Worm (Caenorhabditis elegans) whole organism, L2 larva: Measurements from ENCODE around the gene C34H4.1.

Experiments
- C34F6.9 ChIP-seq: fragments of 150-350 bp; optimal IDR thresholded peaks from 2 replicates; lab custom pipeline; 2014; ENCODE audit warnings: missing biosample characterization, missing genetic modification characterization
- F13H6.1 ChIP-seq: sonication (generic microtip); optimal IDR thresholded peaks from 2 replicates; lab custom pipeline; 2016; ENCODE audit warnings: missing genetic modification characterization, missing compliant biosample characterization
- ZK546.5 ChIP-seq: sonication (generic microtip); optimal IDR thresholded peaks from 2 replicates; lab custom pipeline; 2017; ENCODE audit warnings: missing biosample characterization, missing genetic modification characterization
- alr-1 ChIP-seq: fragments of 150-350 bp; optimal IDR thresholded peaks from 2 replicates; lab custom pipeline; 2014; ENCODE audit warnings: missing biosample characterization, missing genetic modification characterization
- aly-2 ChIP-seq: fragments of 150-350 bp; optimal IDR thresholded peaks from 2 replicates; lab custom pipeline; 2014; ENCODE audit warnings: missing biosample characterization, missing genetic modification characterization
- crh-2 ChIP-seq: sonication (generic microtip); optimal IDR thresholded peaks from 2 replicates; lab custom pipeline; 2017; ENCODE audit warnings: missing biosample characterization, missing genetic modification characterization
- egl-27 ChIP-seq: sonication (generic microtip); optimal IDR thresholded peaks from 3 replicates; lab custom pipeline; 2017; ENCODE audit warnings: missing biosample characterization, missing genetic modification reagents, missing genetic modification characterization
- elt-3 ChIP-seq: sonication (generic microtip); optimal IDR thresholded peaks from 2 replicates; lab custom pipeline; 2017; ENCODE audit warnings: missing biosample characterization, missing genetic modification characterization
- fos-1 ChIP-seq: fragments of 150-350 bp; optimal IDR thresholded peaks from 2 replicates; lab custom pipeline; 2014; ENCODE audit warnings: missing biosample characterization, missing genetic modification characterization
- lin-11 ChIP-seq: fragments of 150-350 bp; sonication (generic microtip); optimal IDR thresholded peaks from 2 replicates; lab custom pipeline; 2014; ENCODE audit warnings: missing biosample characterization, missing genetic modification characterization, inconsistent platforms, mixed read lengths
- lsy-2 ChIP-seq, 2 experiments: fragments of 150-350 bp in 1 of 2; sonication (generic microtip) in 1 of 2; optimal IDR thresholded peaks; 2 replicates each; lab custom pipeline; 2014 to 2017; ENCODE audit warnings: missing biosample characterization in 2 of 2, missing genetic modification characterization in 2 of 2
- mab-5 ChIP-seq: fragments of 150-350 bp; optimal IDR thresholded peaks from 2 replicates; lab custom pipeline; 2014; ENCODE audit warnings: missing biosample characterization, missing genetic modification characterization
- mbf-1 ChIP-seq: sonication (generic microtip); optimal IDR thresholded peaks from 2 replicates; lab custom pipeline; 2017; ENCODE audit warnings: missing biosample characterization, missing genetic modification characterization
- mdl-1 ChIP-seq, 2 experiments: fragments of 150-350 bp in 1 of 2; sonication (generic microtip) in 1 of 2; optimal IDR thresholded peaks; 2 replicates each; lab custom pipeline; 2017; ENCODE audit warnings: missing biosample characterization in 2 of 2, missing genetic modification characterization in 2 of 2
- nhr-10 ChIP-seq: sonication (generic microtip); optimal IDR thresholded peaks from 2 replicates; lab custom pipeline; 2017; ENCODE audit warnings: missing biosample characterization, missing genetic modification characterization
- nhr-12 ChIP-seq: fragments of 150-350 bp; optimal IDR thresholded peaks from 2 replicates; lab custom pipeline; 2014; ENCODE audit warnings: missing biosample characterization, missing genetic modification characterization
- nhr-129 ChIP-seq: fragments of 150-350 bp; optimal IDR thresholded peaks from 2 replicates; lab custom pipeline; 2014; ENCODE audit warnings: missing biosample characterization, missing genetic modification characterization
- nhr-21 ChIP-seq: fragments of 150-350 bp; optimal IDR thresholded peaks from 2 replicates; lab custom pipeline; 2014; ENCODE audit warnings: missing biosample characterization, missing genetic modification characterization
- nhr-23 ChIP-seq: fragments of 150-350 bp; optimal IDR thresholded peaks from 2 replicates; lab custom pipeline; 2014; ENCODE audit warnings: missing biosample characterization, missing genetic modification reagents, missing genetic modification characterization
- nhr-237 ChIP-seq: fragments of 150-350 bp; optimal IDR thresholded peaks from 2 replicates; lab custom pipeline; 2014; ENCODE audit warnings: missing biosample characterization, missing genetic modification characterization
- nhr-25 ChIP-seq: fragments of 150-350 bp; sonication (generic microtip); optimal IDR thresholded peaks from 3 replicates; lab custom pipeline; 2014; ENCODE audit warnings: missing biosample characterization, missing genetic modification characterization
- nhr-6 ChIP-seq: fragments of 150-350 bp; optimal IDR thresholded peaks from 2 replicates; lab custom pipeline; 2014; ENCODE audit warnings: missing biosample characterization, missing genetic modification characterization
- sem-4 ChIP-seq: fragments of 150-350 bp; optimal IDR thresholded peaks from 2 replicates; lab custom pipeline; 2014; ENCODE audit warnings: missing biosample characterization, missing genetic modification reagents, missing genetic modification characterization
- skn-1 ChIP-seq: sonication (generic microtip); optimal IDR thresholded peaks from 2 replicates; lab custom pipeline; 2017; ENCODE audit warnings: missing biosample characterization, missing genetic modification characterization
- sma-3 ChIP-seq: sonication (generic microtip); optimal IDR thresholded peaks from 2 replicates; lab custom pipeline; 2016; ENCODE audit warnings: missing genetic modification reagents, missing genetic modification characterization, missing compliant biosample characterization
- sma-9 ChIP-seq, 2 experiments: fragments of 150-350 bp in 1 of 2; sonication (generic microtip) in 1 of 2; optimal IDR thresholded peaks; 2 replicates each; lab custom pipeline; 2014 to 2016; ENCODE audit warnings: missing genetic modification characterization in 2 of 2, mild to moderate bottlenecking in 1 of 2, missing biosample characterization in 1 of 2, missing compliant biosample characterization in 1 of 2, missing genetic modification reagents in 1 of 2, moderate library complexity in 1 of 2
- snpc-4 ChIP-seq: fragments of 150-350 bp; optimal IDR thresholded peaks from 2 replicates; lab custom pipeline; 2014; ENCODE audit warnings: missing biosample characterization, missing genetic modification characterization
- unc-62 ChIP-seq: fragments of 150-350 bp; optimal IDR thresholded peaks from 2 replicates; lab custom pipeline; 2014; ENCODE audit warnings: missing biosample characterization, missing genetic modification reagents, missing genetic modification characterization
- zag-1 ChIP-seq: fragments of 150-350 bp; optimal IDR thresholded peaks from 2 replicates; lab custom pipeline; 2014; ENCODE audit warnings: missing biosample characterization, missing genetic modification characterization
- ztf-1 ChIP-seq: fragments of 200-800 bp; sonication (Bioruptor generic); conservative IDR thresholded peaks from 2 replicates; pipeline ENCODE4 v1.3.6; 2022; ENCODE audit warnings: missing genetic modification characterization, missing compliant biosample characterization
- ztf-11 ChIP-seq: sonication (generic microtip); optimal IDR thresholded peaks from 2 replicates; lab custom pipeline; 2017; ENCODE audit warnings: missing biosample characterization, missing genetic modification characterization
- ztf-4 ChIP-seq: fragments of 150-350 bp; optimal IDR thresholded peaks from 2 replicates; lab custom pipeline; 2014; ENCODE audit warnings: missing biosample characterization, missing genetic modification characterization

The C34H4.1 gene

ce11 chrIV:1555021-1555720, at the start of gene C34H4.1:
Gene C34H4.1 (plus strand): TSS chrIV:1555579.
- TF ChIP-seq fos-1 (tag; lab: Kevin White, UChicago) (peak; percentile 57), crh-2 (no peak), snpc-4 (tag; lab: Kevin White, UChicago) (no peak), nhr-129 (tag; lab: Kevin White, UChicago) (no peak)

DNA sequence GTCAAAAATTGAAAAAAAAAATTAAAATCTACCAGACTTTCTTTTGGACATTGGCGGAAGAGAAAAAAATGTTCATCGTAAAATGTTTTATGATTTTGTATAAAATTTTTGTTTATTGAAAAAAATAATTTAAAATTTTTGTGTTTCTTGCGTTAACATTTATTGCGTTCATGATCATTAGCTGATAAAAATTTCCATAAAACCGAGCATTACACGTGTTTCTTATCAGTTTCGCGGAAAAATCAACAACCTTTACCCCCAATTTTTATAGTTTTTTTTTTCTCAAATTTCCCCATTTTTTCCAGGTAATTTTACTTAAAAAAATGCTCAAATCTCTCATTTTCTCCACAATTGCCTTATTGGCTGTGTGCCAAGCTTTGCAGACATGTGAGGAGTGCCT, 45.1 kb upstream of the C34H4.1 start, which contains the start of gene txt-4:
txt-4 (plus strand) TSS at position 324 of the 400 bp plus-strand sequence.
- TF ChIP-seq crh-2 (peak; percentile 11), fos-1 (tag; lab: Kevin White, UChicago) (peak; percentile 15), ZK546.5 (tag; lab: Kevin White, UChicago) (no peak)

DNA sequence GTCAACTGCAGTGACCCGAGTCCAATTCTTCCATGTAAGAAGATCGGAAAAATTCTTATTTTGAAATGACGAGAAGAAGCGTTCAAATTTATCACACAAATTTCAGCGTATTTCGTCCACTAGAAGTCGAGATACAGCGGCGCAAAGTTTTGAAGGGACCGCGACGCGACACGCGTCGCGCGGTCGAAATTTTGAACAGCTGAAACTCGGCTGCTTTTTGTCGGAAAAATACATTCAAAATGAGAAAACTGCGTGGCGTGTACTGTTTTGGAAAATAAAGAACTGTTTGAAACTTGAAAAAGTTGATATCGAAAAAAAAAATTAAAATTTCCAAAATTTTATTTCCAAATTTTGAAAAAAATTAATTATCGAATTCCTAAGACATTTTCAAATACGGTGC, 42.4 kb upstream of the C34H4.1 start:
- TF ChIP-seq nhr-25 (tag; lab: Kevin White, UChicago) (no peak), sma-3 (GFP tag; lab: Kevin White, UChicago) (no peak), nhr-237 (tag; lab: Kevin White, UChicago) (no peak), ztf-1 (no peak), mbf-1 (tag; lab: Kevin White, UChicago) (no peak), nhr-6 (no peak), elt-3 (no peak), ztf-4 (tag; lab: Kevin White, UChicago) (no peak), crh-2 (no peak), nhr-129 (tag; lab: Kevin White, UChicago) (no peak), unc-62 (GFP tag; lab: Kevin White, UChicago) (no peak), nhr-21 (no peak), aly-2 (no peak), zag-1 (no peak), sem-4 (tag; lab: Kevin White, UChicago) (no peak), mdl-1 (tag; optimal IDR thresholded peaks at IDR 0.05; lab: Kevin White, UChicago) (no peak), alr-1 (tag; lab: Kevin White, UChicago) (no peak), sma-9 (GFP tag; optimal IDR thresholded peaks at IDR 0.05; lab: Kevin White, UChicago) (no peak), sma-9 (tag; optimal IDR thresholded peaks at IDR 0.05; lab: Kevin White, UChicago) (no peak), fos-1 (tag; lab: Kevin White, UChicago) (no peak), nhr-23 (no peak)

- no peak for TF ChIP-seq mab-5 (tag; lab: Kevin White, UChicago)
- no peak for TF ChIP-seq sma-9 (GFP tag; optimal IDR thresholded peaks at IDR 0.05; lab: Kevin White, UChicago)
- no peak for TF ChIP-seq sma-9 (tag; optimal IDR thresholded peaks at IDR 0.05; lab: Kevin White, UChicago)
- no peak for TF ChIP-seq ztf-11 (tag; lab: Kevin White, UChicago)
- no peak for TF ChIP-seq unc-62 (GFP tag; lab: Kevin White, UChicago)
- TF ChIP-seq C34F6.9 (tag; lab: Kevin White, UChicago): no peak
- TF ChIP-seq nhr-21: no peak
- no peak for TF ChIP-seq egl-27 (tag; lab: Kevin White, UChicago)
- no peak for TF ChIP-seq F13H6.1 (tag; lab: Kevin White, UChicago)
- TF ChIP-seq crh-2: no peak
- TF ChIP-seq nhr-10 (tag; lab: Kevin White, UChicago): no peak
- TF ChIP-seq nhr-129 (tag; lab: Kevin White, UChicago): no peak
- TF ChIP-seq ZK546.5 (tag; lab: Kevin White, UChicago): no peak
- no peak for TF ChIP-seq elt-3
- TF ChIP-seq, all 48 proteins: peak for 0
Measured at ce11 chrIV:1514415-1514814, 41.0 kb upstream of the C34H4.1 start.

- TF ChIP-seq nhr-6: no peak
- no peak for TF ChIP-seq skn-1 (tag; lab: Kevin White, UChicago)
- no peak for TF ChIP-seq lin-11 (tag; lab: Kevin White, UChicago)
- no peak for TF ChIP-seq nhr-23
- no peak for TF ChIP-seq nhr-237 (tag; lab: Kevin White, UChicago)
- no peak for TF ChIP-seq ZK546.5 (tag; lab: Kevin White, UChicago)
- TF ChIP-seq nhr-12 (tag; lab: Kevin White, UChicago): no peak
Measured at ce11 chrIV:1515891-1516290, 39.5 kb upstream of the C34H4.1 start.

DNA sequence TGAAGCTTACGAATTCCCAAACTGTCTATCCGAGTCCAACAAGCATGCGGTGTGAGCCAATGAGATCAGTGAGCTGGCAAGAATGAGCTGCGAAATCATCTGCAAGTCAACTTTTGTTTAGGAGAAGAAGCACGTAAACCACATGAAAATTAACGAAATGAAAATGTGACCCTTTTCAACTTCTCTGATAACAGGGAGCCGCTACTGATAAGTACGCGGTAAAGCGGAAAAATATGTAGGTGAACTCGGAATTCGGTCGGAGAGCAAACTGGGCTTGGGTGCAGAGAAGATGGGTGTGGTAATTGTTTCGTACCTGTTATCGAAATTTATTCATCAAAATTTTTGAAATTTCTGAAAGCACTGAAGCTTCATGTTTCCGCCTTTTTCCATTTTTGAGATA, 38.9 kb upstream of the C34H4.1 start, which contains the start of gene clec-172:
clec-172 (minus strand) TSS at position 101 of the 400 bp plus-strand sequence.
- TF ChIP-seq egl-27 (tag; lab: Kevin White, UChicago): no peak
- no peak for TF ChIP-seq lsy-2 (tag; optimal IDR thresholded peaks at IDR 0.05; lab: Kevin White, UChicago)
- peak; percentile 1 for TF ChIP-seq fos-1 (tag; lab: Kevin White, UChicago)
